Fruit fly (Drosophila melanogaster) whole organism: ENCODE results near the gene GAPsec.

Experiments used
- CG8478 ChIP-seq: fragments of >200 bp; optimal IDR thresholded peaks from 2 replicates; lab custom pipeline; 2018; ENCODE audit warnings: inconsistent platforms
- psq ChIP-seq: fragments of >200 bp; optimal IDR thresholded peaks from 2 replicates; lab custom pipeline; 2017
- usp ChIP-seq: fragments of >200 bp; optimal IDR thresholded peaks from 2 replicates; lab custom pipeline; 2017; ENCODE audit warnings: missing biosample characterization, missing genetic modification characterization, mixed read lengths

DNA sequence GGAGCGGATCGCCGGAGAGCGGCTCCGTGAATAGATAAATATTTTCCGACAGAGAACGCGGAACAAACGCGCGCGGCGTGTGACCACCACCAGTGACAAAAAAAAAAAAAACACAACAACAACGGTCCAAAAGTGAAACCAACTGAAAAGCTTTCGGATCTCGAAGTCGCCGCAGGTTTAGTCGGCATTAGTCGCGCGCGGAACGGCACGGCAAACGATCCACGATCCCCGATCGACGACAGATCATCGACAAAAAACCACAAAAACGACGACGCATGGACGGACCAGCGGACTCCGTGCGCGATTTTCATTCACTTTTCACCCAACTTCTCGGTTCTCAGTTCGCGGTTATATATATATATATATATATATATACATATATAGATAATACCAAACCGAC lies 45.2 kb downstream of the GAPsec start:
- TF ChIP-seq CG8478 (lab: Kevin White, UChicago) (no peak), psq (lab: Kevin White, UChicago) (no peak), usp (GFP tag; lab: Kevin White, UChicago) (no peak)
